Worm (Caenorhabditis elegans) whole organism, late embryonic: Measurements from ENCODE around the gene F07H5.7.

Experiments used
- C08G9.2 ChIP-seq: sonication (generic microtip); optimal IDR thresholded peaks from 2 replicates; lab custom pipeline; 2016; ENCODE audit warnings: mild to moderate bottlenecking, missing genetic modification characterization, moderate library complexity, missing compliant biosample characterization
- ceh-14 ChIP-seq: sonication (generic microtip); optimal IDR thresholded peaks from 2 replicates; lab custom pipeline; 2016; ENCODE audit warnings: missing genotype, missing genetic modification characterization, missing compliant biosample characterization
- ceh-18 ChIP-seq: sonication (generic microtip); optimal IDR thresholded peaks from 2 replicates; lab custom pipeline; 2016; ENCODE audit warnings: missing genetic modification characterization, missing compliant biosample characterization
- ceh-22 ChIP-seq: sonication (generic microtip); optimal IDR thresholded peaks from 2 replicates; lab custom pipeline; 2017; ENCODE audit warnings: missing biosample characterization, missing genetic modification characterization
- ceh-24 ChIP-seq: sonication (generic microtip); optimal IDR thresholded peaks from 2 replicates; lab custom pipeline; 2016; ENCODE audit warnings: mild to moderate bottlenecking, missing genetic modification characterization, missing compliant biosample characterization
- ceh-45 ChIP-seq: fragments of 200-800 bp; sonication (Bioruptor generic); IDR thresholded peaks from 2 replicates; pipeline ENCODE4 v1.3.6; 2022; ENCODE audit warnings: missing genetic modification reagents, missing genetic modification characterization, missing compliant biosample characterization
- ceh-48 ChIP-seq: sonication (generic microtip); optimal IDR thresholded peaks from 2 replicates; lab custom pipeline; 2016; ENCODE audit warnings: missing genetic modification characterization, inconsistent platforms, missing compliant biosample characterization
- ceh-9 ChIP-seq: sonication (generic microtip); optimal IDR thresholded peaks from 2 replicates; lab custom pipeline; 2016; ENCODE audit warnings: mild to moderate bottlenecking, missing genetic modification characterization, inconsistent platforms, missing compliant biosample characterization
- ets-4 ChIP-seq: sonication (generic microtip); optimal IDR thresholded peaks from 2 replicates; lab custom pipeline; 2016; ENCODE audit warnings: missing genetic modification characterization, missing compliant biosample characterization
- hlh-15 ChIP-seq: sonication (generic microtip); optimal IDR thresholded peaks from 2 replicates; lab custom pipeline; 2016; ENCODE audit warnings: missing genetic modification characterization, missing compliant biosample characterization
- hlh-30 ChIP-seq: sonication (generic microtip); optimal IDR thresholded peaks from 2 replicates; lab custom pipeline; 2017; ENCODE audit warnings: antibody characterized with exemption, missing genetic modification characterization, missing compliant biosample characterization; ENCODE audit not compliant: insufficient read depth
- hlh-6 ChIP-seq: sonication (generic microtip); optimal IDR thresholded peaks from 2 replicates; lab custom pipeline; 2016; ENCODE audit warnings: missing genotype, missing genetic modification characterization, missing compliant biosample characterization
- nfya-1 ChIP-seq: sonication (generic microtip); optimal IDR thresholded peaks from 2 replicates; lab custom pipeline; 2017; ENCODE audit warnings: missing genetic modification characterization, mild to moderate bottlenecking, missing compliant biosample characterization, antibody characterized with exemption, moderate library complexity
- nhr-11 ChIP-seq: fragments of 150-350 bp; optimal IDR thresholded peaks from 2 replicates; lab custom pipeline; 2014; ENCODE audit warnings: missing biosample characterization, missing genetic modification characterization
- pax-1 ChIP-seq: fragments of 150-350 bp; optimal IDR thresholded peaks from 2 replicates; lab custom pipeline; 2014; ENCODE audit warnings: missing biosample characterization, missing genetic modification characterization
- pha-4 ChIP-seq: fragments of 150-350 bp; optimal IDR thresholded peaks from 2 replicates; lab custom pipeline; 2018; ENCODE audit warnings: missing biosample characterization, missing genetic modification reagents, missing genetic modification characterization
- ref-2 ChIP-seq: sonication (generic microtip); optimal IDR thresholded peaks from 2 replicates; lab custom pipeline; 2016; ENCODE audit warnings: missing genetic modification characterization, missing compliant biosample characterization
- rnt-1 ChIP-seq: sonication (generic microtip); optimal IDR thresholded peaks from 2 replicates; lab custom pipeline; 2016; ENCODE audit warnings: missing genetic modification characterization, missing compliant biosample characterization
- tbx-7 ChIP-seq: sonication (generic microtip); optimal IDR thresholded peaks from 2 replicates; lab custom pipeline; 2016; ENCODE audit warnings: missing genotype, missing genetic modification characterization, missing compliant biosample characterization
- unc-42 ChIP-seq: sonication (generic microtip); optimal IDR thresholded peaks from 2 replicates; lab custom pipeline; 2016; ENCODE audit warnings: missing genotype, missing genetic modification characterization, missing compliant biosample characterization
- ztf-16 ChIP-seq: sonication (generic microtip); optimal IDR thresholded peaks from 2 replicates; lab custom pipeline; 2017; ENCODE audit warnings: missing genetic modification characterization, missing compliant biosample characterization

The F07H5.7 gene

DNA sequence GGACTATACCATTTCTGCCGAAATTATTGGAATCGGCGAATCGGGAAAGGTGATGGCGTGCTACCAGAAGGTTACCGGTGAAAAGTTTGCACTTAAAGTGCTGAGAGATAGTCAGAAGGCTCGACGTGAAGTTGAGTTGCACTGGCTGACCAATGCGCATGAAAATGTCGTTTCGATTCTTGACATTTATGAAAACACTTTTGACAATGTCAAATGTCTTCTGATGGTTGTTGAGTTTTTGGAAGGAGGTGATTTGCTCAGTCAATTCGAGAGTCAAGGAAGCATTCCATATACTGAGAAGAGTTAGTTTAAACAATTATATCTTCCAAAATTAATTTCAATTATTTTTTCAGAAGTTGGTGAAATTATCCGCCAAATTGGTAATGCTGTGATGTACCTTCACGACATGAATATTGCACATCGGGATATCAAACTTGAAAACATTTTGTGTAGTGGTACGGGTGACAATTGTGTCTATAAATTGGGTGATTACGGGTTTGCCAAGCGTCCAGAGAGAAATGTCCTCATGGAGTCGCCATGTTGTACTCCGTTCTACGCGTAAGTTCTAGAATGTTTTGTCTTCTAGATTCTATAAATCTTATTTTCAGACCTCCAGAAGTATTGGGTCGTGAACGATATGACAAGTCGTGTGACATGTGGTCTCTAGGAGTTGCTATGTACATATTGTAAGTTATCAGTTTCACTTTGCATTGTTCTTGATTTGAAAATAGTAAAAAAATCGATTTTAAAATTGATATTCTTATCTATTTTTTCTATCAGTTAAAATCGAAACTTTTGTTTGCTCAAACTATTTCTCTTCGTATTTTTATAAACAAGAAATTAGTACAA is 48.3 kb downstream of the F07H5.7 start:
- TF ChIP-seq hlh-15 (tag; lab: Kevin White, UChicago) (no peak), ref-2 (no peak)

ce11 chrII:8744555-8745448 is 49.2 kb downstream of the F07H5.7 start:
- no peak for TF ChIP-seq ceh-45 (GFP tag; lab: Robert Waterston, UW)
- no peak for TF ChIP-seq nhr-11 (tag; lab: Kevin White, UChicago)
- no peak for TF ChIP-seq ztf-16 (tag; lab: Kevin White, UChicago)
- no peak for TF ChIP-seq hlh-6 (tag; lab: Kevin White, UChicago)
- TF ChIP-seq ceh-22 (tag; lab: Kevin White, UChicago): no peak
- no peak for TF ChIP-seq ets-4
- no peak for TF ChIP-seq ceh-9 (tag; lab: Kevin White, UChicago)
- TF ChIP-seq tbx-7: no peak
- no peak for TF ChIP-seq hlh-15 (tag; lab: Kevin White, UChicago)
- no peak for TF ChIP-seq pax-1 (tag; lab: Kevin White, UChicago)

ce11 chrII:8743379-8744173 is 50.4 kb downstream of the F07H5.7 start, which contains the start of gene mak-1:
TSS of gene mak-1 (plus strand) at chrII:8744071.
- peak; percentile 32 for TF ChIP-seq nfya-1 (tag; lab: Kevin White, UChicago)
- TF ChIP-seq rnt-1 (tag; lab: Kevin White, UChicago): peak; percentile 4
- no peak for TF ChIP-seq pha-4 (tag; lab: Kevin White, UChicago)
- peak; percentile 41 for TF ChIP-seq C08G9.2 (tag; lab: Kevin White, UChicago)
- TF ChIP-seq ceh-18 (tag; lab: Kevin White, UChicago): peak; percentile 68
- TF ChIP-seq, all 69 proteins: peak for 4

DNA sequence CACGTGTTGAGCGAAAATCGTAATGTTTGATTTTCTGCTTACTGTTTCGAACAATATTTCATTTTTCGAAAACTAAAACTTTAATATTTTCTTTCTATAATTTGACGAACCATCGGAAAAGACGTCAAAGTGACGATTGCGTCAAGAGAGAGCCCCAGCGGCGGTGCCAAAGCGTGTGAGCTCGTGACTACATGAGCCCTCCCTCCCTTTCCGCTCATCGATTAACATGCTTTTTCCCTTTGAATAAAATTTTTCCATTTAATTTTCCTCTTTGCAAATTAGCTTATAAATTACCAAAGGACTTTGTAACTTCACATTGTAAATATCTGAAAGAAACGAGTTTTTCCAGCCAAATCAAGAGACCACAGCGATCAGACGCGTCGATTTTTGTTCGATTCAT is 51.0 kb downstream of the F07H5.7 start:
- TF ChIP-seq unc-42 (peak; percentile 40), ceh-24 (tag; lab: Kevin White, UChicago) (no peak), ceh-14 (no peak), ceh-48 (tag; lab: Kevin White, UChicago) (peak; percentile 2), hlh-30 (peak; percentile 25)
